Fruit fly (Drosophila melanogaster) S2 (cell line): ENCODE data around the gene CG9168.

ENCODE experiments used
- CG8478 ChIP-seq: fragments of >200 bp; optimal IDR thresholded peaks from 2 replicates; lab custom pipeline; 2018
- CTCF ChIP-seq, 2 experiments: fragments of >200 bp; optimal IDR thresholded peaks; 2 replicates each; lab custom pipeline; 2018

- TF ChIP-seq CTCF (optimal IDR thresholded peaks at IDR 0.05; lab: Kevin White, UChicago) (no peak), CG8478 (lab: Kevin White, UChicago) (no peak)
Observed at dm6 chr3L:1376014-1376745, 34.7 kb upstream of the CG9168 start.
